Worm (Caenorhabditis elegans): ENCODE results near the gene ZK218.7.

ce11 chrV:17104527-17104926, 1.1 kb upstream of the ZK218.7 start, which contains the start of gene nhr-248:
- TF ChIP-seq dao-5 (tag; optimal IDR thresholded peaks at IDR 0.05) (no peak), him-1 (tag; optimal IDR thresholded peaks at IDR 0.05) (no peak), W03F9.2 (tag; optimal IDR thresholded peaks at IDR 0.05) (no peak)

Data from whole organism, L4/young adult.